Worm (Caenorhabditis elegans): ENCODE results near the gene Y47D7A.17.

The Y47D7A.17 gene

DNA sequence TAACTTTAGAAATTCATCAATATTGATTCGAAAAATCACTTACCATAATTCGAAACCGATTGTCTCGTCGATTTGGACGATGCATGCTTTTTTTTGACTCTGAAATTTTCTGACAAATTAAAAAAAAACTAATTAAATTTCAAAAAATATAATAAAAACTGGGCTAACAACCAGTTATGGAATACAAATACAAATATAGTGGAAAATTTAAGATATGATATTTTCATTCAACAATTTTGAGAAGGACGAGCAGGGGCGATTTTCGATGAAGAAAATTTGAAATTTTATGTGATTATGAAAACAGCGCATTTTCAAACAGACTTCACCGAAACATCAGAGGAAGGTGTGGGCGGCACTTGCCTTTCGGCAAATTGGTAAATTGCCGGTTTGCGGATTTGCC, 29.3 kb downstream of the Y47D7A.17 start, which contains the start of gene F13A2.1:
TSS of gene F13A2.1 (minus strand) at position 101 of the 400 bp plus-strand sequence.
- TF ChIP-seq unc-62 (GFP tag; optimal IDR thresholded peaks at IDR 0.05) (no peak), mab-5 (tag; optimal IDR thresholded peaks at IDR 0.05) (no peak), ces-1 (GFP tag; optimal IDR thresholded peaks at IDR 0.05) (no peak), nhr-2 (tag; optimal IDR thresholded peaks at IDR 0.05) (no peak), blmp-1 (tag; optimal IDR thresholded peaks at IDR 0.05) (no peak), M03D4.4 (tag; optimal IDR thresholded peaks at IDR 0.05) (no peak), nhr-76 (tag; optimal IDR thresholded peaks at IDR 0.05) (no peak), drap-1 (GFP tag; optimal IDR thresholded peaks at IDR 0.05) (no peak), ceh-83 (GFP tag; optimal IDR thresholded peaks at IDR 0.05) (no peak)

- TF ChIP-seq unc-62 (GFP tag; optimal IDR thresholded peaks at IDR 0.05) (no peak), M03D4.4 (tag; optimal IDR thresholded peaks at IDR 0.05) (no peak), elt-1 (tag; optimal IDR thresholded peaks at IDR 0.05; ENCODE audit: borderline replicate concordance, insufficient read depth) (no peak), lin-32 (GFP tag; optimal IDR thresholded peaks at IDR 0.05) (no peak), lsy-2 (tag; optimal IDR thresholded peaks at IDR 0.05) (no peak), elt-3 (tag; optimal IDR thresholded peaks at IDR 0.05) (no peak), nhr-237 (tag; optimal IDR thresholded peaks at IDR 0.05) (no peak), nhr-28 (tag; optimal IDR thresholded peaks at IDR 0.05) (no peak), ztf-11 (tag; optimal IDR thresholded peaks at IDR 0.05) (no peak), lin-13 (tag; optimal IDR thresholded peaks at IDR 0.05) (no peak), nhr-76 (tag; optimal IDR thresholded peaks at IDR 0.05) (no peak)
These were observed 34.0 kb downstream of the Y47D7A.17 start, which contains the start of gene F32D1.8 for ce11 chrV:4377622-4378021. Gene F32D1.8, minus strand, starts transcription at chrV:4377722.

- no peak for TF ChIP-seq zip-8 (tag; optimal IDR thresholded peaks at IDR 0.05)
- TF ChIP-seq unc-62 (GFP tag; optimal IDR thresholded peaks at IDR 0.05), result no peak
- no peak for TF ChIP-seq ces-1 (GFP tag; optimal IDR thresholded peaks at IDR 0.05)
- TF ChIP-seq ham-2 (GFP tag; optimal IDR thresholded peaks at IDR 0.05), result no peak
- no peak for TF ChIP-seq lin-13 (tag; optimal IDR thresholded peaks at IDR 0.05)
- no peak for TF ChIP-seq drap-1 (GFP tag; optimal IDR thresholded peaks at IDR 0.05)
- no peak for TF ChIP-seq ceh-83 (GFP tag; optimal IDR thresholded peaks at IDR 0.05)
- no peak for TF ChIP-seq ceh-39 (tag; optimal IDR thresholded peaks at IDR 0.05)
- no peak for TF ChIP-seq ztf-11 (tag; optimal IDR thresholded peaks at IDR 0.05)
- TF ChIP-seq unc-120 (tag; optimal IDR thresholded peaks at IDR 0.05; ENCODE audit: poor library complexity, severe bottlenecking), result no peak
- TF ChIP-seq blmp-1 (tag; optimal IDR thresholded peaks at IDR 0.05), result no peak
These were observed 35.6 kb downstream of the Y47D7A.17 start, which contains the start of gene F32D1.7 for ce11 chrV:4375807-4376564. Gene F32D1.7, minus strand, starts transcription at chrV:4376173.

- TF ChIP-seq nhr-28 (tag; optimal IDR thresholded peaks at IDR 0.05) (no peak), unc-120 (tag; optimal IDR thresholded peaks at IDR 0.05; ENCODE audit: poor library complexity, severe bottlenecking) (no peak), mls-2 (tag; optimal IDR thresholded peaks at IDR 0.05) (no peak), elt-3 (tag; optimal IDR thresholded peaks at IDR 0.05) (no peak), hlh-1 (tag; optimal IDR thresholded peaks at IDR 0.05) (no peak), tbx-8 (GFP tag; optimal IDR thresholded peaks at IDR 0.05) (no peak), nhr-12 (tag; optimal IDR thresholded peaks at IDR 0.05) (no peak), sem-2 (GFP tag; optimal IDR thresholded peaks at IDR 0.05) (no peak), mab-5 (tag; optimal IDR thresholded peaks at IDR 0.05) (no peak), ham-2 (GFP tag; optimal IDR thresholded peaks at IDR 0.05) (no peak), lin-13 (tag; optimal IDR thresholded peaks at IDR 0.05) (no peak), lsy-2 (tag; optimal IDR thresholded peaks at IDR 0.05) (no peak), flh-1 (GFP tag; optimal IDR thresholded peaks at IDR 0.05) (no peak), ceh-39 (tag; optimal IDR thresholded peaks at IDR 0.05) (no peak), lin-32 (GFP tag; optimal IDR thresholded peaks at IDR 0.05) (no peak), bed-3 (GFP tag; optimal IDR thresholded peaks at IDR 0.05) (no peak)
These were observed 37.0 kb downstream of the Y47D7A.17 start, which contains the start of gene neg-1 for ce11 chrV:4374625-4375024. Gene neg-1, minus strand, starts transcription at chrV:4374874.

DNA sequence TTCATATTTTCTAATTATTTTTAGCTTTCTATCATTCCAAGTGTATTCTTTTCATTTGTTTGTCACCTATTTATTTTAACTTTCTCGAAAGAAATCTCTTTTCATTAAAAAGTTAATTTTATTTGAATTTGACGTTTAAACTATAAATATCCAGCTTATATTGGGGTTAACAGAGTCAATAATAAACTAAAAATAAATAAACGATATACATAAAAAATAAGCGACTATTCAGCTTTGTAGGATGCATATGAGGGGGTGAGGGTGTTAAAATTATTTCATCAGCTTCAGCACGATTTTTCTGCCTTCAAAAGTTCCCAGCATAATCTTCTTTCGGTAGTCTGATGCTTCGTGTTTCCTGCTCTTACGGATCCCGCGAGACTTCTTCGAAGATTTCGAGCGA, 38.0 kb downstream of the Y47D7A.17 start:
- TF ChIP-seq cnd-1 (tag; optimal IDR thresholded peaks at IDR 0.05), result no peak
- no peak for TF ChIP-seq hlh-1 (tag; optimal IDR thresholded peaks at IDR 0.05)
- no peak for TF ChIP-seq elt-1 (tag; optimal IDR thresholded peaks at IDR 0.05; ENCODE audit: borderline replicate concordance, insufficient read depth)
- TF ChIP-seq lsy-2 (tag; optimal IDR thresholded peaks at IDR 0.05), result no peak
- TF ChIP-seq snpc-4 (tag; optimal IDR thresholded peaks at IDR 0.05), result no peak
- TF ChIP-seq nhr-2 (tag; optimal IDR thresholded peaks at IDR 0.05), result no peak
- no peak for TF ChIP-seq lin-13 (tag; optimal IDR thresholded peaks at IDR 0.05)
- no peak for TF ChIP-seq flh-1 (GFP tag; optimal IDR thresholded peaks at IDR 0.05)
- no peak for TF ChIP-seq mab-5 (tag; optimal IDR thresholded peaks at IDR 0.05)
- no peak for TF ChIP-seq mep-1 (tag; optimal IDR thresholded peaks at IDR 0.05)
- no peak for TF ChIP-seq ztf-11 (tag; optimal IDR thresholded peaks at IDR 0.05)
- no peak for TF ChIP-seq sem-2 (GFP tag; optimal IDR thresholded peaks at IDR 0.05)
- no peak for TF ChIP-seq ceh-39 (tag; optimal IDR thresholded peaks at IDR 0.05)
- no peak for TF ChIP-seq unc-120 (tag; optimal IDR thresholded peaks at IDR 0.05; ENCODE audit: poor library complexity, severe bottlenecking)
- no peak for TF ChIP-seq nhr-12 (tag; optimal IDR thresholded peaks at IDR 0.05)
- no peak for TF ChIP-seq nhr-76 (tag; optimal IDR thresholded peaks at IDR 0.05)
- no peak for TF ChIP-seq pha-4 (tag; optimal IDR thresholded peaks at IDR 0.05)
- TF ChIP-seq zip-8 (tag; optimal IDR thresholded peaks at IDR 0.05), result no peak
- no peak for TF ChIP-seq ceh-43 (GFP tag; optimal IDR thresholded peaks at IDR 0.05)

All from whole organism, mixed stage, embryonic.